Fruit fly (Drosophila melanogaster) whole organism: Measurements from ENCODE around the gene CG33643.

Experiments used
- CG8478 ChIP-seq: fragments of >200 bp; optimal IDR thresholded peaks from 2 replicates; lab custom pipeline; 2018; ENCODE audit warnings: inconsistent platforms
- EcR ChIP-seq, 2 experiments: fragments of >200 bp; optimal IDR thresholded peaks; 2 replicates each; lab custom pipeline; 2017; ENCODE audit warnings: missing biosample characterization in 2 of 2, missing genetic modification characterization in 2 of 2, missing genetic modification reagents in 2 of 2
- pan ChIP-seq: fragments of >200 bp; optimal IDR thresholded peaks from 2 replicates; lab custom pipeline; 2017
- psq ChIP-seq: fragments of >200 bp; optimal IDR thresholded peaks from 2 replicates; lab custom pipeline; 2017
- usp ChIP-seq: fragments of >200 bp; optimal IDR thresholded peaks from 2 replicates; lab custom pipeline; 2017; ENCODE audit warnings: missing biosample characterization, missing genetic modification characterization, mixed read lengths

- TF ChIP-seq CG8478: no peak
- TF ChIP-seq usp (GFP tag; lab: Kevin White, UChicago): no peak
- TF ChIP-seq pan (lab: Kevin White, UChicago): no peak
- TF ChIP-seq psq (lab: Kevin White, UChicago): no peak
- TF ChIP-seq EcR (GFP tag; optimal IDR thresholded peaks at IDR 0.05; lab: Kevin White, UChicago): no peak
Observed at dm6 chr2L:13545678-13546077, 14.8 kb downstream of the CG33643 start.
